Worm (Caenorhabditis elegans) whole organism, L1 larva: ENCODE data around the gene F26F4.8.
A peak's percentile ranks its signal among the peaks of the same experiment; 100 is the strongest.

ENCODE experiments used
- C16A3.4 ChIP-seq: fragments of 150-350 bp; optimal IDR thresholded peaks from 2 replicates; lab custom pipeline; 2014; ENCODE audit warnings: missing biosample characterization, missing genetic modification characterization
- aha-1 ChIP-seq: fragments of 150-350 bp; optimal IDR thresholded peaks from 2 replicates; lab custom pipeline; 2014; ENCODE audit warnings: missing biosample characterization, missing genetic modification characterization
- ama-1 ChIP-seq: fragments of 150-350 bp; optimal IDR thresholded peaks from 2 replicates; lab custom pipeline; 2014
- egl-27 ChIP-seq, 2 experiments: fragments of 150-350 bp in 1 of 2; sonication (generic microtip); optimal IDR thresholded peaks; 3 replicates each; lab custom pipeline; 2017 to 2018; ENCODE audit warnings: missing biosample characterization in 2 of 2, missing genetic modification characterization in 2 of 2, missing genetic modification reagents in 2 of 2
- elt-3 ChIP-seq, 6 experiments: fragments of 150-350 bp in 1 of 6; sonication (generic microtip); optimal IDR thresholded peaks; 2 replicates each; lab custom pipeline; 2017 to 2018; ENCODE audit warnings: missing biosample characterization in 6 of 6, missing genetic modification characterization in 6 of 6, inconsistent platforms in 1 of 6
- fkh-10 ChIP-seq: sonication (generic microtip); optimal IDR thresholded peaks from 2 replicates; lab custom pipeline; 2017; ENCODE audit warnings: missing biosample characterization, missing genetic modification reagents, missing genetic modification characterization
- jun-1 ChIP-seq: fragments of 150-350 bp; optimal IDR thresholded peaks from 2 replicates; lab custom pipeline; 2014; ENCODE audit warnings: missing biosample characterization, missing genetic modification reagents, missing genetic modification characterization
- nhr-237 ChIP-seq: fragments of 150-350 bp; optimal IDR thresholded peaks from 2 replicates; lab custom pipeline; 2014; ENCODE audit warnings: missing biosample characterization, missing genetic modification characterization
- unc-130 ChIP-seq: fragments of 150-350 bp; optimal IDR thresholded peaks from 2 replicates; lab custom pipeline; 2017; ENCODE audit warnings: missing biosample characterization, missing genetic modification characterization, inconsistent platforms
- unc-62 ChIP-seq: fragments of 150-350 bp; optimal IDR thresholded peaks from 2 replicates; lab custom pipeline; 2014; ENCODE audit warnings: missing biosample characterization, missing genetic modification reagents, missing genetic modification characterization

- TF ChIP-seq C16A3.4 (no peak), fkh-10 (GFP tag; lab: Kevin White, UChicago) (no peak), unc-62 (GFP tag; lab: Kevin White, UChicago) (no peak), egl-27 (tag; optimal IDR thresholded peaks at IDR 0.05; lab: Kevin White, UChicago) (no peak), unc-130 (tag; lab: Kevin White, UChicago) (no peak), jun-1 (tag; lab: Kevin White, UChicago) (no peak), aha-1 (tag; lab: Kevin White, UChicago) (no peak), elt-3 (tag; optimal IDR thresholded peaks at IDR 0.05; lab: Kevin White, UChicago) (peak in 1 of 6 experiments; percentile 51), ama-1 (lab: Kevin White, UChicago) (no peak), nhr-237 (tag; lab: Kevin White, UChicago) (no peak)
These were observed 1.1 kb upstream of the F26F4.8 start for ce11 chrIII:4906365-4906764.
